Worm (Caenorhabditis elegans) whole organism, L4 larva: ENCODE data around the gene ttr-37.
A peak's percentile ranks its signal among the peaks of the same experiment; 100 is the strongest.

Experiments used
- D1046.2 ChIP-seq: fragments of 200-800 bp; sonication (Bioruptor generic); IDR thresholded peaks from 2 replicates; pipeline ENCODE4 v1.3.6; 2022; ENCODE audit warnings: missing genetic modification characterization, missing compliant biosample characterization
- F44E2.7 ChIP-seq: fragments of 200-800 bp; sonication (Bioruptor generic); IDR thresholded peaks from 2 replicates; pipeline ENCODE4 v2.1.2; 2022; ENCODE audit warnings: missing genetic modification characterization, missing compliant biosample characterization
- R02D3.7 ChIP-seq: fragments of 150-350 bp; sonication (generic microtip); optimal IDR thresholded peaks from 3 replicates; lab custom pipeline; 2014; ENCODE audit warnings: missing biosample characterization, missing genetic modification characterization
- T20F7.1 ChIP-seq: fragments of 200-800 bp; sonication (Bioruptor generic); optimal IDR thresholded peaks from 2 replicates; lab custom pipeline; 2018; ENCODE audit warnings: mild to moderate bottlenecking, missing genetic modification characterization, missing compliant biosample characterization
- ZK337.2 ChIP-seq: fragments of 200-800 bp; sonication (Bioruptor generic); IDR thresholded peaks from 2 replicates; pipeline ENCODE4 v1.3.6; 2022; ENCODE audit warnings: missing genetic modification reagents, missing genetic modification characterization, missing compliant biosample characterization
- aha-1 ChIP-seq: fragments of 150-350 bp; peaks from one replicate; lab custom pipeline; 2014; ENCODE audit warnings: missing biosample characterization, missing genetic modification characterization
- aly-2 ChIP-seq: sonication (generic microtip); optimal IDR thresholded peaks from 2 replicates; lab custom pipeline; 2018; ENCODE audit warnings: missing biosample characterization, missing genetic modification characterization
- arid-1 ChIP-seq: fragments of 200-800 bp; sonication (Bioruptor generic); conservative IDR thresholded peaks from 2 replicates; pipeline ENCODE4 v1.3.6; 2022; ENCODE audit warnings: missing genetic modification reagents, missing genetic modification characterization, missing compliant biosample characterization
- attf-4 ChIP-seq: sonication (generic microtip); optimal IDR thresholded peaks from 3 replicates; lab custom pipeline; 2017; ENCODE audit warnings: missing biosample characterization, missing genetic modification characterization
- ceh-28 ChIP-seq: fragments of 150-350 bp; optimal IDR thresholded peaks from 2 replicates; lab custom pipeline; 2014; ENCODE audit warnings: missing biosample characterization, missing genetic modification reagents, missing genetic modification characterization
- ceh-62 ChIP-seq: sonication (generic microtip); optimal IDR thresholded peaks from 2 replicates; lab custom pipeline; 2017; ENCODE audit warnings: missing biosample characterization, missing genetic modification characterization
- ceh-82 ChIP-seq: sonication (generic microtip); optimal IDR thresholded peaks from 2 replicates; lab custom pipeline; 2017; ENCODE audit warnings: missing biosample characterization, missing genetic modification characterization
- cey-2 ChIP-seq: sonication (generic microtip); optimal IDR thresholded peaks from 3 replicates; lab custom pipeline; 2017; ENCODE audit warnings: missing genetic modification characterization, mild to moderate bottlenecking, missing compliant biosample characterization, antibody characterized with exemption, borderline replicate concordance; ENCODE audit not compliant: insufficient read depth
- ctbp-1 ChIP-seq: fragments of 200-800 bp; sonication (Bioruptor generic); IDR thresholded peaks from 2 replicates; pipeline ENCODE4 v1.3.6; 2022; ENCODE audit warnings: missing genetic modification reagents, missing genetic modification characterization, missing compliant biosample characterization
- daf-12 ChIP-seq: fragments of 150-350 bp; optimal IDR thresholded peaks from 2 replicates; lab custom pipeline; 2014; ENCODE audit warnings: missing biosample characterization, missing genetic modification reagents, missing genetic modification characterization
- daf-8 ChIP-seq: fragments of 200-800 bp; sonication (Bioruptor generic); IDR thresholded peaks from 2 replicates; pipeline ENCODE4 v1.3.6; 2022; ENCODE audit warnings: missing genetic modification characterization, missing compliant biosample characterization
- dmd-9 ChIP-seq: fragments of 200-800 bp; sonication (Bioruptor generic); IDR thresholded peaks from 2 replicates; pipeline ENCODE4 v1.3.6; 2022; ENCODE audit warnings: missing genetic modification reagents, missing genetic modification characterization, missing compliant biosample characterization
- duxl-1 ChIP-seq: sonication (generic microtip); optimal IDR thresholded peaks from 2 replicates; lab custom pipeline; 2016; ENCODE audit warnings: mild to moderate bottlenecking, missing genetic modification characterization, moderate library complexity, missing compliant biosample characterization; ENCODE audit not compliant: poor library complexity
- egl-27 ChIP-seq: sonication (generic microtip); optimal IDR thresholded peaks from 3 replicates; lab custom pipeline; 2017; ENCODE audit warnings: missing biosample characterization, missing genetic modification reagents, missing genetic modification characterization
- fos-1 ChIP-seq: fragments of 150-350 bp; optimal IDR thresholded peaks from 2 replicates; lab custom pipeline; 2014; ENCODE audit warnings: missing biosample characterization, missing genetic modification characterization
- gei-8 ChIP-seq: fragments of 200-800 bp; sonication (Bioruptor generic); optimal IDR thresholded peaks from 2 replicates; lab custom pipeline; 2018; ENCODE audit warnings: mild to moderate bottlenecking, missing genetic modification characterization, missing compliant biosample characterization
- hlh-11 ChIP-seq: fragments of 200-800 bp; sonication (Bioruptor generic); optimal IDR thresholded peaks from 2 replicates; lab custom pipeline; 2018; ENCODE audit warnings: mild to moderate bottlenecking, missing genetic modification characterization, missing compliant biosample characterization
- hlh-30 ChIP-seq: sonication (generic microtip); optimal IDR thresholded peaks from 2 replicates; lab custom pipeline; 2017; ENCODE audit warnings: antibody characterized with exemption, mild to moderate bottlenecking, missing genetic modification characterization, missing compliant biosample characterization; ENCODE audit not compliant: insufficient read depth
- hmg-1.1 ChIP-seq: fragments of 200-800 bp; sonication (Bioruptor generic); IDR thresholded peaks from 2 replicates; pipeline ENCODE4 v1.3.6; 2022; ENCODE audit warnings: missing genetic modification reagents, missing genetic modification characterization, missing compliant biosample characterization
- jun-1 ChIP-seq: fragments of 150-350 bp; optimal IDR thresholded peaks from 2 replicates; lab custom pipeline; 2014; ENCODE audit warnings: missing biosample characterization, missing genetic modification reagents, missing genetic modification characterization
- lim-7 ChIP-seq: fragments of 200-800 bp; sonication (Bioruptor generic); IDR thresholded peaks from 2 replicates; pipeline ENCODE4 v1.3.6; 2022; ENCODE audit warnings: missing genetic modification characterization, missing compliant biosample characterization
- lin-1 ChIP-seq: fragments of 200-800 bp; sonication (Bioruptor generic); IDR thresholded peaks from 2 replicates; pipeline ENCODE4 v1.3.6; 2022; ENCODE audit warnings: missing genetic modification reagents, missing genetic modification characterization, missing compliant biosample characterization
- lin-13 ChIP-seq: fragments of 150-350 bp; optimal IDR thresholded peaks from 2 replicates; lab custom pipeline; 2014; ENCODE audit warnings: missing biosample characterization, missing genetic modification reagents, missing genetic modification characterization
- lin-15B ChIP-seq: fragments of 150-350 bp; sonication (generic microtip); optimal IDR thresholded peaks from 3 replicates; lab custom pipeline; 2014; ENCODE audit warnings: missing biosample characterization, missing genetic modification characterization
- lin-29 ChIP-seq: fragments of 200-800 bp; sonication (Bioruptor generic); IDR thresholded peaks from 2 replicates; pipeline ENCODE4 v1.3.6; 2022; ENCODE audit warnings: missing genetic modification reagents, missing genetic modification characterization, missing compliant biosample characterization
- lin-38 ChIP-seq: fragments of 200-800 bp; sonication (Bioruptor generic); IDR thresholded peaks from 2 replicates; pipeline ENCODE4 v1.3.6; 2022; ENCODE audit warnings: missing genetic modification reagents, missing genetic modification characterization, missing compliant biosample characterization
- lin-39 ChIP-seq: fragments of 150-350 bp; optimal IDR thresholded peaks from 2 replicates; lab custom pipeline; 2014; ENCODE audit warnings: missing biosample characterization, missing genetic modification reagents, missing genetic modification characterization
- lsy-2 ChIP-seq, 2 experiments: fragments of 150-350 bp in 1 of 2; sonication (generic microtip) in 1 of 2; optimal IDR thresholded peaks; 2 replicates each; lab custom pipeline; 2014 to 2017; ENCODE audit warnings: missing biosample characterization in 2 of 2, missing genetic modification characterization in 2 of 2
- madf-9 ChIP-seq: fragments of 200-800 bp; sonication (Bioruptor generic); conservative IDR thresholded peaks from 2 replicates; pipeline ENCODE4 v1.3.6; 2022; ENCODE audit warnings: missing genetic modification reagents, missing genetic modification characterization, missing compliant biosample characterization
- mdt-29 ChIP-seq: fragments of 200-800 bp; sonication (Bioruptor generic); IDR thresholded peaks from 2 replicates; pipeline ENCODE4 v1.3.6; 2022; ENCODE audit warnings: missing genetic modification reagents, missing genetic modification characterization, missing compliant biosample characterization
- mes-2 ChIP-seq: sonication (generic microtip); optimal IDR thresholded peaks from 2 replicates; lab custom pipeline; 2016; ENCODE audit warnings: missing genotype, mild to moderate bottlenecking, missing genetic modification characterization, missing compliant biosample characterization; ENCODE audit not compliant: poor library complexity, severe bottlenecking
- nhr-10 ChIP-seq: fragments of 150-350 bp; optimal IDR thresholded peaks from 2 replicates; lab custom pipeline; 2014; ENCODE audit warnings: missing biosample characterization, missing genetic modification characterization
- nhr-111 ChIP-seq: fragments of 200-800 bp; sonication (Bioruptor generic); optimal IDR thresholded peaks from 2 replicates; lab custom pipeline; 2018; ENCODE audit warnings: mild to moderate bottlenecking, missing genetic modification characterization, missing compliant biosample characterization
- nhr-28 ChIP-seq: fragments of 150-350 bp; optimal IDR thresholded peaks from 2 replicates; lab custom pipeline; 2014; ENCODE audit warnings: missing biosample characterization, missing genetic modification characterization
- nhr-48 ChIP-seq: sonication (generic microtip); optimal IDR thresholded peaks from 2 replicates; lab custom pipeline; 2016; ENCODE audit warnings: mild to moderate bottlenecking, missing genetic modification characterization, missing compliant biosample characterization
- nhr-6 ChIP-seq: fragments of 150-350 bp; optimal IDR thresholded peaks from 2 replicates; lab custom pipeline; 2014; ENCODE audit warnings: missing biosample characterization, missing genetic modification characterization
- nhr-77 ChIP-seq: fragments of 150-350 bp; optimal IDR thresholded peaks from 2 replicates; lab custom pipeline; 2014; ENCODE audit warnings: missing biosample characterization, missing genetic modification characterization
- rbr-2 ChIP-seq: sonication (generic microtip); optimal IDR thresholded peaks from 2 replicates; lab custom pipeline; 2016; ENCODE audit warnings: missing genotype, missing genetic modification characterization, missing compliant biosample characterization
- saeg-2 ChIP-seq: fragments of 200-800 bp; sonication (Bioruptor generic); IDR thresholded peaks from 2 replicates; pipeline ENCODE4 v1.3.6; 2022; ENCODE audit warnings: missing genetic modification reagents, missing genetic modification characterization, missing compliant biosample characterization
- sdz-12 ChIP-seq: fragments of 200-800 bp; sonication (Bioruptor generic); optimal IDR thresholded peaks from 2 replicates; lab custom pipeline; 2018; ENCODE audit warnings: mild to moderate bottlenecking, missing genetic modification characterization, missing compliant biosample characterization
- snpc-4 ChIP-seq: fragments of 150-350 bp; optimal IDR thresholded peaks from 2 replicates; lab custom pipeline; 2014; ENCODE audit warnings: missing biosample characterization, missing genetic modification characterization
- spr-1 ChIP-seq: sonication (generic microtip); optimal IDR thresholded peaks from 2 replicates; lab custom pipeline; 2016; ENCODE audit warnings: mild to moderate bottlenecking, missing genetic modification characterization, missing compliant biosample characterization
- spr-3 ChIP-seq: fragments of 200-800 bp; sonication (Bioruptor generic); optimal IDR thresholded peaks from 2 replicates; lab custom pipeline; 2018; ENCODE audit warnings: mild to moderate bottlenecking, missing genetic modification characterization, missing compliant biosample characterization
- tag-97 ChIP-seq: fragments of 200-800 bp; sonication (Bioruptor generic); IDR thresholded peaks from 2 replicates; pipeline ENCODE4 v1.3.6; 2022; ENCODE audit warnings: missing genetic modification characterization, missing compliant biosample characterization
- unc-39 ChIP-seq: sonication (generic microtip); optimal IDR thresholded peaks from 2 replicates; lab custom pipeline; 2017; ENCODE audit warnings: missing biosample characterization, missing genetic modification characterization
- zip-2 ChIP-seq: fragments of 150-350 bp; optimal IDR thresholded peaks from 2 replicates; lab custom pipeline; 2014; ENCODE audit warnings: missing biosample characterization, missing genetic modification characterization
- ztf-7 ChIP-seq: fragments of 150-350 bp; optimal IDR thresholded peaks from 2 replicates; lab custom pipeline; 2014; ENCODE audit warnings: missing biosample characterization, missing genetic modification characterization

ttr-37 gene

ce11 chrX:1319708-1320107, 17.3 kb downstream of the ttr-37 start (continued):
- peak; percentile 88 for TF ChIP-seq hmg-1.1 (GFP tag; lab: Robert Waterston, UW)
- no peak for TF ChIP-seq gei-8 (GFP tag; lab: Kevin White, UChicago)
- peak; percentile 84 for TF ChIP-seq rbr-2
- peak; percentile 43 for TF ChIP-seq duxl-1 (tag; lab: Kevin White, UChicago)
- TF ChIP-seq lim-7 (GFP tag; lab: Robert Waterston, UW), result 0 out of 2 replicates have a peak, but pooled peaks have one; percentile 43
- TF ChIP-seq lin-39 (tag; lab: Kevin White, UChicago), result no peak
- TF ChIP-seq ceh-28 (tag; lab: Kevin White, UChicago), result peak; percentile 64
- no peak for TF ChIP-seq fos-1
- no peak for TF ChIP-seq lin-1 (GFP tag; lab: Robert Waterston, UW)
- peak; percentile 70 for TF ChIP-seq nhr-6 (tag; lab: Kevin White, UChicago)
- peak; percentile 16 for TF ChIP-seq lin-13 (GFP tag; lab: Kevin White, UChicago)
- TF ChIP-seq unc-39, result no peak
- no peak for TF ChIP-seq lin-15B (tag; lab: Kevin White, UChicago)
- no peak for TF ChIP-seq sdz-12 (GFP tag; lab: Kevin White, UChicago)
- TF ChIP-seq arid-1 (GFP tag; lab: Robert Waterston, UW), result no peak
- no peak for TF ChIP-seq aly-2 (tag; lab: Kevin White, UChicago)
- no peak for TF ChIP-seq F44E2.7 (GFP tag; lab: Robert Waterston, UW)
- no peak for TF ChIP-seq D1046.2 (GFP tag; lab: Robert Waterston, UW)
- no peak; the same call in 1 of the 2 replicates for TF ChIP-seq lin-38
- TF ChIP-seq nhr-48, result peak; percentile 5
- TF ChIP-seq daf-8 (GFP tag; lab: Robert Waterston, UW), result no peak
- peak; percentile 66 for TF ChIP-seq hlh-30 (tag; lab: Kevin White, UChicago)
- no peak for TF ChIP-seq zip-2 (tag; lab: Kevin White, UChicago)
- no peak for TF ChIP-seq spr-3 (GFP tag; lab: Kevin White, UChicago)
- no peak for TF ChIP-seq ceh-82 (tag; lab: Kevin White, UChicago)
- TF ChIP-seq ztf-7 (tag; lab: Kevin White, UChicago), result no peak
- no peak for TF ChIP-seq T20F7.1 (GFP tag; lab: Kevin White, UChicago)
- peak; percentile 65; the same call in 1 of the 2 replicates for TF ChIP-seq ctbp-1
- no peak for TF ChIP-seq cey-2 (tag; lab: Kevin White, UChicago)
- no peak for TF ChIP-seq ZK337.2 (GFP tag; lab: Robert Waterston, UW)
- TF ChIP-seq snpc-4 (tag; lab: Kevin White, UChicago), result no peak
- no peak for TF ChIP-seq attf-4
- peak; percentile 78 for TF ChIP-seq mes-2 (tag; lab: Kevin White, UChicago)
- TF ChIP-seq nhr-77 (tag; lab: Kevin White, UChicago), result peak; percentile 43
- no peak for TF ChIP-seq lin-29 (GFP tag; lab: Robert Waterston, UW)
- TF ChIP-seq daf-12 (tag; lab: Kevin White, UChicago), result no peak
- TF ChIP-seq egl-27 (tag; lab: Kevin White, UChicago), result no peak
- TF ChIP-seq R02D3.7 (tag; lab: Kevin White, UChicago), result no peak
- TF ChIP-seq spr-1 (tag; lab: Kevin White, UChicago), result peak; percentile 26
- peak; percentile 36; the same call in 1 of the 2 replicates for TF ChIP-seq mdt-29 (GFP tag; lab: Robert Waterston, UW)
- TF ChIP-seq nhr-28 (tag; lab: Kevin White, UChicago), result peak; percentile 46
- no peak for TF ChIP-seq tag-97 (GFP tag; lab: Robert Waterston, UW)
- TF ChIP-seq dmd-9 (GFP tag; lab: Robert Waterston, UW), result peak; percentile 62; the same call in 1 of the 2 replicates
- TF ChIP-seq ceh-62 (tag; lab: Kevin White, UChicago), result no peak
- TF ChIP-seq nhr-111 (GFP tag; lab: Kevin White, UChicago), result no peak
- TF ChIP-seq aha-1 (tag; lab: Kevin White, UChicago), result peak; percentile 42
- TF ChIP-seq hlh-11, result peak; percentile 88
- TF ChIP-seq nhr-10 (tag; lab: Kevin White, UChicago), result no peak
- 0 out of 2 replicates have a peak, but pooled peaks have one; percentile 57 for TF ChIP-seq saeg-2
- TF ChIP-seq jun-1 (tag; lab: Kevin White, UChicago), result no peak
- TF ChIP-seq lsy-2 (tag; optimal IDR thresholded peaks at IDR 0.05; lab: Kevin White, UChicago), result peak in 1 of 2 experiments; percentile 26
- TF ChIP-seq madf-9 (GFP tag; lab: Robert Waterston, UW), result no peak; the same call in 1 of the 2 replicates
